Fruit fly (Drosophila melanogaster) whole organism, pupa: Measurements from ENCODE around the gene CG14073.

Experiments
- CG10348 ChIP-seq: fragments of 200-800 bp; sonication (Bioruptor generic); IDR thresholded peaks from 2 replicates; pipeline ENCODE4 v1.3.6; 2022; ENCODE audit warnings: missing biosample characterization, missing genetic modification characterization
- CG12605 ChIP-seq: fragments of 200-800 bp; sonication (Bioruptor generic); IDR thresholded peaks from 2 replicates; pipeline ENCODE4 v1.3.6; 2022; ENCODE audit warnings: missing biosample characterization, missing genetic modification characterization
- CG13204 ChIP-seq: fragments of 200-800 bp; sonication (Bioruptor generic); optimal IDR thresholded peaks from 2 replicates; lab custom pipeline; 2018; ENCODE audit warnings: missing biosample characterization, mild to moderate bottlenecking, missing genetic modification characterization, moderate library complexity
- CG14655 ChIP-seq: fragments of 200-800 bp; sonication (Bioruptor generic); optimal IDR thresholded peaks from 3 replicates; lab custom pipeline; 2017; ENCODE audit warnings: mild to moderate bottlenecking, missing biosample characterization, missing genetic modification reagents, missing genetic modification characterization
- CG15710 ChIP-seq: fragments of 200-800 bp; sonication (Bioruptor generic); optimal IDR thresholded peaks from 2 replicates; lab custom pipeline; 2018; ENCODE audit warnings: missing biosample characterization, mild to moderate bottlenecking, missing genetic modification characterization, moderate library complexity
- CG17806 ChIP-seq: fragments of 200-800 bp; sonication (Bioruptor generic); optimal IDR thresholded peaks from 2 replicates; lab custom pipeline; 2018; ENCODE audit warnings: missing biosample characterization, mild to moderate bottlenecking, missing genetic modification characterization, moderate library complexity
- CG32121 ChIP-seq: fragments of 200-800 bp; sonication (Bioruptor generic); IDR thresholded peaks from 2 replicates; pipeline ENCODE4 v1.3.6; 2022; ENCODE audit warnings: missing biosample characterization, missing genetic modification characterization
- CG34367 ChIP-seq: fragments of 200-800 bp; sonication (Bioruptor generic); optimal IDR thresholded peaks from 2 replicates; lab custom pipeline; 2018; ENCODE audit warnings: missing biosample characterization, mild to moderate bottlenecking, missing genetic modification characterization
- CG4496 ChIP-seq: fragments of 200-800 bp; sonication (Bioruptor generic); IDR thresholded peaks from 3 replicates; pipeline ENCODE4 v1.3.6; 2022; ENCODE audit warnings: missing biosample characterization, missing genetic modification characterization
- CG8159 ChIP-seq: fragments of 200-800 bp; sonication (Bioruptor generic); optimal IDR thresholded peaks from 3 replicates; lab custom pipeline; 2018; ENCODE audit warnings: missing biosample characterization, mild to moderate bottlenecking, missing genetic modification characterization, moderate library complexity
- CG8301 ChIP-seq: fragments of 200-800 bp; sonication (Bioruptor generic); optimal IDR thresholded peaks from 2 replicates; lab custom pipeline; 2018; ENCODE audit warnings: missing biosample characterization, mild to moderate bottlenecking, missing genetic modification characterization
- CG9948 ChIP-seq: fragments of 200-800 bp; sonication (Bioruptor generic); optimal IDR thresholded peaks from 2 replicates; lab custom pipeline; 2018; ENCODE audit warnings: missing biosample characterization, mild to moderate bottlenecking, missing genetic modification characterization, moderate library complexity
- D1 ChIP-seq: fragments of 200-800 bp; sonication (Bioruptor generic); optimal IDR thresholded peaks from 2 replicates; lab custom pipeline; 2018; ENCODE audit warnings: missing biosample characterization, mild to moderate bottlenecking, missing genetic modification characterization, moderate library complexity
- EcR ChIP-seq: fragments of 200-800 bp; sonication (Bioruptor generic); optimal IDR thresholded peaks from 3 replicates; lab custom pipeline; 2019; ENCODE audit warnings: missing biosample characterization, missing genetic modification characterization, mild to moderate bottlenecking, moderate library complexity, missing genetic modification reagents
- Ets98B ChIP-seq: fragments of 200-800 bp; sonication (Bioruptor generic); IDR thresholded peaks from 2 replicates; pipeline ENCODE4 v1.3.6; 2022; ENCODE audit warnings: missing biosample characterization, missing genetic modification characterization
- Pif1A ChIP-seq: fragments of 200-800 bp; sonication (Bioruptor generic); optimal IDR thresholded peaks from 3 replicates; lab custom pipeline; 2016; ENCODE audit warnings: missing biosample characterization, missing genetic modification characterization
- Pif1B ChIP-seq: fragments of 200-800 bp; sonication (Bioruptor generic); optimal IDR thresholded peaks from 3 replicates; lab custom pipeline; 2016; ENCODE audit warnings: missing biosample characterization, missing genetic modification characterization
- Snoo ChIP-seq: fragments of 200-800 bp; sonication (Bioruptor generic); optimal IDR thresholded peaks from 3 replicates; lab custom pipeline; 2017; ENCODE audit warnings: missing biosample characterization, mild to moderate bottlenecking, missing genetic modification characterization, inconsistent platforms
- fd96Ca ChIP-seq: fragments of 200-800 bp; sonication (Bioruptor generic); IDR thresholded peaks from 3 replicates; pipeline ENCODE4 v1.3.6; 2022; ENCODE audit warnings: missing biosample characterization, missing genetic modification characterization
- gl ChIP-seq: fragments of 200-800 bp; sonication (Bioruptor generic); optimal IDR thresholded peaks from 2 replicates; lab custom pipeline; 2018; ENCODE audit warnings: missing biosample characterization, mild to moderate bottlenecking, missing genetic modification characterization
- rn ChIP-seq: fragments of 200-800 bp; sonication (Bioruptor generic); IDR thresholded peaks from 2 replicates; pipeline ENCODE4 v1.3.6; 2022; ENCODE audit warnings: missing biosample characterization, missing genetic modification characterization

CG14073 gene

DNA sequence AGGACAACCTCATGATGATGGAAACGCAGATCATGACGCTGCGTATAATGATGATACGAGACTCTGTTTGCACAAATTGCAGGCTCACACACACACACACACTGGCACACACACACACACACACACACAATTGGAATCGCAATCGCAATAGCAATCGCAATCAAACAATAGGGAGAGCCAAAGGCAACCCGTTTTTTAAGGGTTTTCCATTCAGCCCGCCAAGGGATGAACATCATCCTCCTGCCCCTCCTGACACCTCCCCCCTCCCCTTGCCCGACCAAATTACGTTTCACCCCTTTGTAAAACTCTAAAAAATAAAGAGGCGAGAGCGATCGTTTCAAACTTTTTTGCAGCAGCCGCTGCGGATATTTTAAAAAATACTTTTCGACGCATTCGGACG, 31.7 kb upstream of the CG14073 start:
- no peak for TF ChIP-seq CG13204 (GFP tag; lab: Kevin White, UChicago)
- TF ChIP-seq CG34367, result no peak
- no peak for TF ChIP-seq CG14655 (GFP tag; lab: Kevin White, UChicago)
- TF ChIP-seq CG15710 (tag; lab: Kevin White, UChicago), result no peak
- no peak for TF ChIP-seq Pif1B (GFP tag; lab: Kevin White, UChicago)
- TF ChIP-seq rn (GFP tag; lab: Robert Waterston, UW), result no peak
- TF ChIP-seq CG9948 (tag; lab: Kevin White, UChicago), result no peak
- no peak for TF ChIP-seq Snoo (tag; lab: Kevin White, UChicago)
- no peak for TF ChIP-seq CG8301
- TF ChIP-seq D1 (tag; lab: Kevin White, UChicago), result no peak
- no peak for TF ChIP-seq EcR (GFP tag; lab: Kevin White, UChicago)

DNA sequence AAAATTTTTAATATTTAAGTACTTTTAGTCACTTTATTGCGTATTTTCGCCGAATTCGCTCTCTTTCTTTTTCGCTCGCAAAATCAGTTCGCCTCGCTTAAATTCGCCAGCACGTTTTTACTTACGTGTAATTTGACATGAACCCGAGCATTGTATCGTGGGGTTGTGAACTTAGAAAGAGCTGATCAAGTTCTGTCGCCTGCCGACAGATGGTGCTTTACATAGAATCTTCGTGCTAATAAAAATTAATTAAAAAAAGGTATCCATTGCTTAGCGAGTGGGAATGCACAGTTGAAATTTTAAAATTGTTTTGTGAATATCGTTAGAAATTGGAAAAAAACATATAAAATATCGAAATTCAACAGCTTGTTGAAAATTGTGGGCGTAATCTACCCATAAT, 28.0 kb upstream of the CG14073 start:
- peak; percentile 14 for TF ChIP-seq CG9948 (tag; lab: Kevin White, UChicago)
- no peak for TF ChIP-seq Pif1B (GFP tag; lab: Kevin White, UChicago)
- no peak for TF ChIP-seq CG10348 (GFP tag; lab: Robert Waterston, UW)
- TF ChIP-seq Pif1A (GFP tag; lab: Kevin White, UChicago), result peak; percentile 40
- TF ChIP-seq CG4496 (GFP tag; lab: Robert Waterston, UW), result no peak
- TF ChIP-seq Snoo (tag; lab: Kevin White, UChicago), result peak; percentile 13
- peak; percentile 94 for TF ChIP-seq D1 (tag; lab: Kevin White, UChicago)
- no peak for TF ChIP-seq EcR (GFP tag; lab: Kevin White, UChicago)
- no peak for TF ChIP-seq gl (tag; lab: Kevin White, UChicago)
- no peak for TF ChIP-seq CG13204 (GFP tag; lab: Kevin White, UChicago)
- peak; percentile 53 for TF ChIP-seq CG14655 (GFP tag; lab: Kevin White, UChicago)
- TF ChIP-seq CG12605 (GFP tag; lab: Robert Waterston, UW), result no peak

DNA sequence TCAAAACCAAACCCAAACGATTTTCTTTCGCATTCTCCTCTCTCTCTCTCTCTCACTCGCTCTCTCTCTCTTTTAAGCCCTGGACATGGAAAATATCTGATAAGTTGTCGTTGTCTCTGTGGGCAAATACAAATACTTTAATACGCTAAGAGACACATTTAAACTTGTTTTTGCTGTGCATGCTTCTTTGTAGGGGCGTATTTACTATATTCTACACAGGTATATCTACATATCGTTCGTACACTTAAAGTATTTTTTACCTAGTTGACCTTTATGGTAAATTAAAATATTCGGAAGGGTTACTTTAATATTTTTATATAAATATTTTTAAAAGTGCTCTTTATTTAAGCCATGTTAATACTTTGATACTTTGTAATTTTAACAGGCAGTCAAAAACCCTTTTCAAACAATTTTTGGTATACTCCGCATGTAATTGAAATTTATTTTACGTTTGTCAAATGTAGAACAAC, 25.8 kb upstream of the CG14073 start:
- TF ChIP-seq CG4496 (GFP tag; lab: Robert Waterston, UW), result no peak
- no peak for TF ChIP-seq CG8301
- no peak for TF ChIP-seq CG32121 (GFP tag; lab: Robert Waterston, UW)
- no peak for TF ChIP-seq CG10348 (GFP tag; lab: Robert Waterston, UW)
- TF ChIP-seq CG17806 (tag; lab: Kevin White, UChicago), result no peak
- TF ChIP-seq CG15710 (tag; lab: Kevin White, UChicago), result no peak
- TF ChIP-seq CG13204 (GFP tag; lab: Kevin White, UChicago), result no peak
- TF ChIP-seq gl (tag; lab: Kevin White, UChicago), result no peak
- TF ChIP-seq CG34367, result no peak
- TF ChIP-seq CG9948 (tag; lab: Kevin White, UChicago), result no peak
- no peak for TF ChIP-seq CG14655 (GFP tag; lab: Kevin White, UChicago)
- peak; percentile 70 for TF ChIP-seq D1 (tag; lab: Kevin White, UChicago)
- peak; percentile 3 for TF ChIP-seq Pif1B (GFP tag; lab: Kevin White, UChicago)
- no peak for TF ChIP-seq CG12605 (GFP tag; lab: Robert Waterston, UW)
- TF ChIP-seq Ets98B, result no peak
- no peak for TF ChIP-seq EcR (GFP tag; lab: Kevin White, UChicago)
- TF ChIP-seq fd96Ca, result no peak
- no peak for TF ChIP-seq rn (GFP tag; lab: Robert Waterston, UW)
- no peak for TF ChIP-seq Pif1A (GFP tag; lab: Kevin White, UChicago)
- TF ChIP-seq Snoo (tag; lab: Kevin White, UChicago), result no peak
- TF ChIP-seq CG8159 (tag; lab: Kevin White, UChicago), result peak; percentile 61

DNA sequence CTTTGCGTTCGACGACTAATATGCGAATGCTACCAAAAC, 25.6 kb upstream of the CG14073 start, which contains the start of gene Indy:
Gene Indy, minus strand, starts transcription at position 35 of the 39 bp plus-strand sequence.
- TF ChIP-seq gl (tag; lab: Kevin White, UChicago) (no peak), CG13204 (GFP tag; lab: Kevin White, UChicago) (no peak), CG34367 (no peak), CG17806 (tag; lab: Kevin White, UChicago) (no peak), Pif1A (GFP tag; lab: Kevin White, UChicago) (no peak)

DNA sequence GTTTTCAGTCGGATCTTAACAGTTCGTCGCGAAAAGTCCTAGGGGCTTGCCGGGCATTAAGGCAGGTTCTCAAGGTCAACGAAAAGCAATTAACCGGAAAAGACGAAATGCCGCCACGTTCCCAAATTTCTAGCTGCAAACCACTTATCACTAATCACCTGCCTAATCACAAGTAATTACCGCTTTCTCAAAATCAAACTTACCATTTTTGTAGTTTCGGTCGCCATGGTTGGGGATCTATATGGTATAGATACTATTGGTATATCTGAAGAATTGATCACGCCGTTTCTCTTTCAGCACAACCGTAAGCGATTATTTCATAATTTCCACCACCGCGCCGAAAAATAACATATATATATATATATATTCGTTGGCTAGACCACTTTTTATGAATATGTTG, 25.4 kb upstream of the CG14073 start:
- TF ChIP-seq Pif1A (GFP tag; lab: Kevin White, UChicago) (no peak), CG8301 (no peak), CG34367 (no peak), gl (tag; lab: Kevin White, UChicago) (no peak), Ets98B (no peak), CG15710 (tag; lab: Kevin White, UChicago) (no peak), CG12605 (GFP tag; lab: Robert Waterston, UW) (no peak), CG4496 (GFP tag; lab: Robert Waterston, UW) (no peak), CG10348 (GFP tag; lab: Robert Waterston, UW) (no peak), D1 (tag; lab: Kevin White, UChicago) (no peak), rn (GFP tag; lab: Robert Waterston, UW) (no peak), CG14655 (GFP tag; lab: Kevin White, UChicago) (no peak), CG9948 (tag; lab: Kevin White, UChicago) (no peak), fd96Ca (no peak), CG8159 (tag; lab: Kevin White, UChicago) (no peak)

DNA sequence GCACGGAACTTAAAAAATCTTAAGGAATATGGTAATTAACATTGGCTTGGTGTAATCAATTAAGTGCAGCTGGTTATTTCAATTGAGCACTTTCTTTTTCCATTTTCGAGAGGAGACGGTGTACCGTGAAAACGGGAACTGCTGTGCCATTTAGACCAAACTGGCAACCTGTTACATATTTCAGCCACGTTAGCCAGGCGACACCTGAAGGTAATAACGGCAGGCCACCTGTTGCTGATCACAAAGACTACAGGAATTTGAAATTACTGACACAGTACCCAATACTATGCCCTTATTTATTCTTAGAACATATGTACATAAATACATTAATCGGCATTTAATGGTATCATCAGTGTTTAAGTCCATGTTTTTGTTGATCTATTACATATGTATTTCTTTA, 21.8 kb upstream of the CG14073 start:
- TF ChIP-seq Pif1A (GFP tag; lab: Kevin White, UChicago), result no peak
- TF ChIP-seq CG9948 (tag; lab: Kevin White, UChicago), result no peak
- no peak for TF ChIP-seq CG15710 (tag; lab: Kevin White, UChicago)
- no peak for TF ChIP-seq CG10348 (GFP tag; lab: Robert Waterston, UW)
- TF ChIP-seq fd96Ca, result no peak
- TF ChIP-seq rn (GFP tag; lab: Robert Waterston, UW), result no peak
- TF ChIP-seq CG34367, result no peak
- TF ChIP-seq CG8301, result no peak
- TF ChIP-seq CG17806 (tag; lab: Kevin White, UChicago), result no peak
- TF ChIP-seq CG14655 (GFP tag; lab: Kevin White, UChicago), result no peak
- no peak for TF ChIP-seq CG8159 (tag; lab: Kevin White, UChicago)
- no peak for TF ChIP-seq CG12605 (GFP tag; lab: Robert Waterston, UW)
- no peak for TF ChIP-seq gl (tag; lab: Kevin White, UChicago)
